Worm (Caenorhabditis elegans) whole organism, mixed stage, embryonic: ENCODE results near the gene mmad-1.

ENCODE experiments used
- M03D4.4 ChIP-seq: sonication (generic microtip); optimal IDR thresholded peaks from 2 replicates; lab custom pipeline; 2017; ENCODE audit warnings: mild to moderate bottlenecking, missing genetic modification characterization, missing compliant biosample characterization
- bed-3 ChIP-seq: fragments of 200-800 bp; sonication (Bioruptor generic); optimal IDR thresholded peaks from 3 replicates; lab custom pipeline; 2018; ENCODE audit warnings: mild to moderate bottlenecking, missing genetic modification characterization, moderate library complexity, missing compliant biosample characterization
- blmp-1 ChIP-seq: fragments of 150-350 bp; optimal IDR thresholded peaks from 2 replicates; lab custom pipeline; 2014; ENCODE audit warnings: missing biosample characterization, missing genetic modification characterization
- ceh-39 ChIP-seq: fragments of 150-350 bp; optimal IDR thresholded peaks from 2 replicates; lab custom pipeline; 2014; ENCODE audit warnings: missing biosample characterization, missing genetic modification characterization
- ceh-43 ChIP-seq: fragments of 200-800 bp; sonication (Bioruptor generic); optimal IDR thresholded peaks from 2 replicates; lab custom pipeline; 2018; ENCODE audit warnings: mild to moderate bottlenecking, missing genetic modification characterization, moderate library complexity, missing compliant biosample characterization
- ceh-83 ChIP-seq: fragments of 200-800 bp; sonication (Bioruptor generic); optimal IDR thresholded peaks from 2 replicates; lab custom pipeline; 2018; ENCODE audit warnings: mild to moderate bottlenecking, missing genetic modification characterization, missing compliant biosample characterization
- ces-1 ChIP-seq: fragments of 150-350 bp; optimal IDR thresholded peaks from 2 replicates; lab custom pipeline; 2014; ENCODE audit warnings: missing biosample characterization, missing genetic modification reagents, missing genetic modification characterization
- cnd-1 ChIP-seq: fragments of 200-800 bp; sonication (Bioruptor generic); optimal IDR thresholded peaks from 2 replicates; lab custom pipeline; 2018; ENCODE audit warnings: mild to moderate bottlenecking, missing genetic modification characterization, missing compliant biosample characterization
- drap-1 ChIP-seq: fragments of 200-800 bp; sonication (Bioruptor generic); optimal IDR thresholded peaks from 3 replicates; lab custom pipeline; 2018; ENCODE audit warnings: mild to moderate bottlenecking, missing genetic modification characterization, missing compliant biosample characterization
- elt-1 ChIP-seq: sonication (generic microtip); optimal IDR thresholded peaks from 2 replicates; lab custom pipeline; 2017; ENCODE audit warnings: missing genetic modification characterization, mild to moderate bottlenecking, missing compliant biosample characterization, antibody characterized with exemption, moderate library complexity, borderline replicate concordance; ENCODE audit not compliant: insufficient read depth
- elt-3 ChIP-seq: fragments of 150-350 bp; optimal IDR thresholded peaks from 2 replicates; lab custom pipeline; 2014; ENCODE audit warnings: missing biosample characterization, missing genetic modification characterization
- flh-1 ChIP-seq: fragments of 200-800 bp; sonication (Bioruptor generic); optimal IDR thresholded peaks from 2 replicates; lab custom pipeline; 2018; ENCODE audit warnings: mild to moderate bottlenecking, missing genetic modification characterization, moderate library complexity, missing compliant biosample characterization
- ham-2 ChIP-seq: fragments of 200-800 bp; sonication (Bioruptor generic); optimal IDR thresholded peaks from 2 replicates; lab custom pipeline; 2018; ENCODE audit warnings: mild to moderate bottlenecking, missing genetic modification characterization, missing compliant biosample characterization
- hlh-1 ChIP-seq: fragments of 150-350 bp; optimal IDR thresholded peaks from 2 replicates; lab custom pipeline; 2014; ENCODE audit warnings: missing biosample characterization, missing genetic modification reagents, missing genetic modification characterization
- lin-13 ChIP-seq: fragments of 150-350 bp; optimal IDR thresholded peaks from 2 replicates; lab custom pipeline; 2014; ENCODE audit warnings: missing biosample characterization, missing genetic modification characterization
- lin-32 ChIP-seq: fragments of 200-800 bp; sonication (Bioruptor generic); optimal IDR thresholded peaks from 2 replicates; lab custom pipeline; 2018; ENCODE audit warnings: mild to moderate bottlenecking, missing genetic modification characterization, missing compliant biosample characterization
- lsy-2 ChIP-seq: fragments of 150-350 bp; optimal IDR thresholded peaks from 2 replicates; lab custom pipeline; 2014; ENCODE audit warnings: missing biosample characterization, missing genetic modification characterization
- mep-1 ChIP-seq: fragments of 150-350 bp; optimal IDR thresholded peaks from 2 replicates; lab custom pipeline; 2017; ENCODE audit warnings: missing biosample characterization, missing genetic modification reagents, missing genetic modification characterization, inconsistent platforms
- nhr-12 ChIP-seq: fragments of 150-350 bp; optimal IDR thresholded peaks from 2 replicates; lab custom pipeline; 2014; ENCODE audit warnings: missing biosample characterization, missing genetic modification characterization
- nhr-237 ChIP-seq: fragments of 150-350 bp; optimal IDR thresholded peaks from 2 replicates; lab custom pipeline; 2014; ENCODE audit warnings: missing biosample characterization, missing genetic modification characterization
- nhr-28 ChIP-seq: fragments of 150-350 bp; optimal IDR thresholded peaks from 2 replicates; lab custom pipeline; 2014; ENCODE audit warnings: missing biosample characterization, missing genetic modification characterization
- pha-4 ChIP-seq: fragments of 150-350 bp; optimal IDR thresholded peaks from 2 replicates; lab custom pipeline; 2018; ENCODE audit warnings: missing biosample characterization, missing genetic modification reagents, missing genetic modification characterization
- sem-2 ChIP-seq: fragments of 200-800 bp; sonication (Bioruptor generic); optimal IDR thresholded peaks from 2 replicates; lab custom pipeline; 2018; ENCODE audit warnings: mild to moderate bottlenecking, missing genetic modification characterization, missing compliant biosample characterization
- snpc-4 ChIP-seq: fragments of 150-350 bp; optimal IDR thresholded peaks from 2 replicates; lab custom pipeline; 2014; ENCODE audit warnings: missing biosample characterization, missing genetic modification characterization
- sptf-1 ChIP-seq: sonication (generic microtip); optimal IDR thresholded peaks from 2 replicates; lab custom pipeline; 2017; ENCODE audit warnings: mild to moderate bottlenecking, missing genetic modification characterization, moderate library complexity, missing compliant biosample characterization
- tbx-8 ChIP-seq: fragments of 200-800 bp; sonication (Bioruptor generic); optimal IDR thresholded peaks from 2 replicates; lab custom pipeline; 2018; ENCODE audit warnings: mild to moderate bottlenecking, missing genetic modification characterization, moderate library complexity, missing compliant biosample characterization
- unc-120 ChIP-seq: sonication (generic microtip); optimal IDR thresholded peaks from 2 replicates; lab custom pipeline; 2017; ENCODE audit warnings: missing genetic modification characterization, missing compliant biosample characterization; ENCODE audit not compliant: poor library complexity, severe bottlenecking
- unc-39 ChIP-seq: fragments of 150-350 bp; optimal IDR thresholded peaks from 2 replicates; lab custom pipeline; 2014; ENCODE audit warnings: missing biosample characterization, missing genetic modification characterization
- unc-62 ChIP-seq: fragments of 150-350 bp; optimal IDR thresholded peaks from 2 replicates; lab custom pipeline; 2014; ENCODE audit warnings: missing biosample characterization, missing genetic modification reagents, missing genetic modification characterization
- zip-8 ChIP-seq: fragments of 150-350 bp; optimal IDR thresholded peaks from 2 replicates; lab custom pipeline; 2014; ENCODE audit warnings: missing biosample characterization, missing genetic modification characterization
- ztf-11 ChIP-seq: fragments of 150-350 bp; optimal IDR thresholded peaks from 2 replicates; lab custom pipeline; 2014; ENCODE audit warnings: missing biosample characterization, missing genetic modification characterization

Gene mmad-1

ce11 chrIII:13518437-13518836, 30.4 kb downstream of the mmad-1 start:
- TF ChIP-seq snpc-4 (tag; lab: Kevin White, UChicago) (no peak), flh-1 (GFP tag; lab: Kevin White, UChicago) (no peak), tbx-8 (no peak), sptf-1 (tag; lab: Kevin White, UChicago) (no peak), blmp-1 (tag; lab: Kevin White, UChicago) (no peak), unc-39 (tag; lab: Kevin White, UChicago) (no peak)

DNA sequence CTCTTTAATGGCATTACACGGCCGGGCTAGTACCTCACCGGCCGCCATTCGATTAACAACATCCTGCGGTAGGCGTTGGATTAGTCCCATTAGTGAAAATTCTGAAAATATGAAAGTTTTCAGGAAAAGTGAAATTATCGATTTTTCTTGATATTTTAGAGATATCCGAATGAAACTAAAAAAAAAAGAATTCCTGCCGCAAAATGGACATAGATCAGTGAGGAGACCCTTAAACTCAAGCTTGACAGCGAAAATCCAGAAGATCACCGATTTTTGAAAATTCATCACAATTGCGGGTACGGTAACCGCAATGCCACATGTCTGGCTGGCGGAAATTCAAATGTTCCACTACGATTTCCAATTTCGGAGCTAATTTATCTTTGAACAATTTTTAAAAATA, 34.3 kb downstream of the mmad-1 start, which contains the start of gene mlh-1:
Gene mlh-1 (minus strand): TSS at position 101 of the 400 bp plus-strand sequence.
- TF ChIP-seq unc-39 (tag; lab: Kevin White, UChicago), result no peak
- peak; percentile 21 for TF ChIP-seq ces-1
- TF ChIP-seq unc-120 (tag; lab: Kevin White, UChicago), result no peak
- TF ChIP-seq ham-2 (GFP tag; lab: Kevin White, UChicago), result no peak

- TF ChIP-seq unc-62 (GFP tag; lab: Kevin White, UChicago), result no peak
- no peak for TF ChIP-seq lsy-2
- TF ChIP-seq elt-1 (tag; lab: Kevin White, UChicago), result no peak
- no peak for TF ChIP-seq ham-2 (GFP tag; lab: Kevin White, UChicago)
- TF ChIP-seq ztf-11, result no peak
- TF ChIP-seq hlh-1 (tag; lab: Kevin White, UChicago), result no peak
- no peak for TF ChIP-seq unc-120 (tag; lab: Kevin White, UChicago)
- TF ChIP-seq mep-1 (tag; lab: Kevin White, UChicago), result no peak
- no peak for TF ChIP-seq ceh-39 (tag; lab: Kevin White, UChicago)
- no peak for TF ChIP-seq nhr-237 (tag; lab: Kevin White, UChicago)
These were observed 38.1 kb downstream of the mmad-1 start for ce11 chrIII:13510753-13511152.

DNA sequence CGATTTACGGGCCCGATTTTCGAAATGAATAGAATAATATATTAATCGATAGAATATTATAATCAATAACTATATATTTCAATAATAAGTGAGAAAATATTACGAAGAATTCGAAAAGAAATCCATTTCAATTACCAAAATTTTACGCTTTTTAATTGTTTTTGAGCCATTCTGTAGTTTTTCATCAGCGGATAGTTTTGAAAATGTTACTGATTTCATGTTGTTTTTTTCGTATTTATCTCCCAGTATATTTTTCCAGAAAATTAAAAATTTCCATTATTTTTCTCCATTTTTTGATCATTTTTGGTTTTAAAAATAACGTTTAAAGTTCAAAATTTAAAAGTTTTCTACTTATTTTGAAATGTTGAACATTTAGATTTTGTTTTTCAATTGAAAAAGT, 43.1 kb downstream of the mmad-1 start, which contains the start of gene T28A8.3:
Gene T28A8.3 (plus strand): TSS at position 301 of the 400 bp plus-strand sequence.
- TF ChIP-seq ztf-11 (no peak), M03D4.4 (tag; lab: Kevin White, UChicago) (no peak), lsy-2 (no peak), sem-2 (GFP tag; lab: Kevin White, UChicago) (no peak), pha-4 (tag; lab: Kevin White, UChicago) (no peak), ham-2 (GFP tag; lab: Kevin White, UChicago) (no peak), cnd-1 (no peak), lin-13 (no peak), ces-1 (no peak), elt-1 (tag; lab: Kevin White, UChicago) (no peak), ceh-83 (GFP tag; lab: Kevin White, UChicago) (no peak), unc-120 (tag; lab: Kevin White, UChicago) (no peak), ceh-43 (no peak), zip-8 (no peak), tbx-8 (no peak), nhr-28 (tag; lab: Kevin White, UChicago) (no peak), nhr-237 (tag; lab: Kevin White, UChicago) (no peak), bed-3 (GFP tag; lab: Kevin White, UChicago) (no peak)
- TF ChIP-seq, all 35 proteins: peak for 0

- no peak for TF ChIP-seq ceh-83 (GFP tag; lab: Kevin White, UChicago)
- TF ChIP-seq ham-2 (GFP tag; lab: Kevin White, UChicago), result no peak
- no peak for TF ChIP-seq lsy-2
- no peak for TF ChIP-seq mep-1 (tag; lab: Kevin White, UChicago)
- no peak for TF ChIP-seq nhr-12
- TF ChIP-seq pha-4 (tag; lab: Kevin White, UChicago), result no peak
- TF ChIP-seq sptf-1 (tag; lab: Kevin White, UChicago), result no peak
- TF ChIP-seq drap-1, result no peak
- no peak for TF ChIP-seq M03D4.4 (tag; lab: Kevin White, UChicago)
- no peak for TF ChIP-seq tbx-8
- TF ChIP-seq elt-3 (tag; lab: Kevin White, UChicago), result no peak
- TF ChIP-seq lin-32 (GFP tag; lab: Kevin White, UChicago), result no peak
These were observed 45.4 kb downstream of the mmad-1 start, which contains the start of gene T28A8.4 for ce11 chrIII:13503379-13503778. Gene T28A8.4 (plus strand): TSS chrIII:13503679.
